Fruit fly (Drosophila melanogaster): Measurements from ENCODE around the gene Sirt7.

The Sirt7 gene

dm6 chr3R:29088938-29089661 is 33.4 kb downstream of the Sirt7 start (continued):
- TF ChIP-seq Hr39 (optimal IDR thresholded peaks at IDR 0.05) (no peak), Mad (GFP tag; optimal IDR thresholded peaks at IDR 0.05) (peak; percentile 47), CG34376 (GFP tag; optimal IDR thresholded peaks at IDR 0.05) (no peak), croc (GFP tag; conservative IDR thresholded peaks at IDR 0.05) (peak; percentile 44; the same call in 2 of the 3 replicates), tll (GFP tag; optimal IDR thresholded peaks at IDR 0.05) (no peak), CG4617 (GFP tag; optimal IDR thresholded peaks at IDR 0.05; ENCODE audit: borderline replicate concordance) (no peak), sim (GFP tag; IDR thresholded peaks at IDR 0.05) (peak; percentile 53; the same call in 1 of the 2 replicates), Sin3A (optimal IDR thresholded peaks at IDR 0.05) (no peak), CG1233 (GFP tag; optimal IDR thresholded peaks at IDR 0.05) (peak; percentile 57), cato (GFP tag; optimal IDR thresholded peaks at IDR 0.05; ENCODE audit: borderline replicate concordance) (peak; percentile 35), shn (GFP tag; optimal IDR thresholded peaks at IDR 0.05) (peak; percentile 52), ewg (GFP tag; optimal IDR thresholded peaks at IDR 0.05) (peak; percentile 76), cad (GFP tag; optimal IDR thresholded peaks at IDR 0.05) (no peak), Trl (optimal IDR thresholded peaks at IDR 0.05) (peak in 1 of 2 experiments; percentile 1), Trl (GFP tag; optimal IDR thresholded peaks at IDR 0.05) (peak; percentile 34), Nf-YC (tag; optimal IDR thresholded peaks at IDR 0.05) (peak; percentile 20), ara (GFP tag; IDR thresholded peaks at IDR 0.05) (peak; percentile 52; the same call in 1 of the 2 replicates), ttk (GFP tag; IDR thresholded peaks at IDR 0.05) (0 out of 2 replicates have a peak, but pooled peaks have one; percentile 20), Dip2 (GFP tag; IDR thresholded peaks at IDR 0.05) (no peak), CG12219 (GFP tag; optimal IDR thresholded peaks at IDR 0.05) (peak; percentile 64), Dip3 (GFP tag; optimal IDR thresholded peaks at IDR 0.05) (peak; percentile 31), Dad (GFP tag; optimal IDR thresholded peaks at IDR 0.05) (peak; percentile 41), Dref (GFP tag; IDR thresholded peaks at IDR 0.05) (no peak), sd (tag; optimal IDR thresholded peaks at IDR 0.05) (peak; percentile 58), CG17912 (GFP tag; optimal IDR thresholded peaks at IDR 0.05) (no peak), D19B (GFP tag; optimal IDR thresholded peaks at IDR 0.05) (peak; percentile 13), onecut (GFP tag; IDR thresholded peaks at IDR 0.05) (peak; percentile 35), TFAM (GFP tag; optimal IDR thresholded peaks at IDR 0.05) (no peak), NC2β (GFP tag; optimal IDR thresholded peaks at IDR 0.05) (peak; percentile 33), Elba2 (GFP tag; optimal IDR thresholded peaks at IDR 0.05) (no peak), HLH54F (GFP tag; optimal IDR thresholded peaks at IDR 0.05) (peak; percentile 62), nom (GFP tag; optimal IDR thresholded peaks at IDR 0.05) (no peak), CG10321 (GFP tag; IDR thresholded peaks at IDR 0.05) (no peak), grau (tag; optimal IDR thresholded peaks at IDR 0.05) (peak; percentile 75), CG4328 (GFP tag; optimal IDR thresholded peaks at IDR 0.05) (peak; percentile 11), fu2 (GFP tag; optimal IDR thresholded peaks at IDR 0.05) (no peak), eyg (GFP tag; optimal IDR thresholded peaks at IDR 0.05) (no peak), CG10979 (tag; optimal IDR thresholded peaks at IDR 0.05) (peak; percentile 80), gro (GFP tag; optimal IDR thresholded peaks at IDR 0.05) (peak; percentile 12), luna (GFP tag; optimal IDR thresholded peaks at IDR 0.05) (no peak), CG4282 (GFP tag; optimal IDR thresholded peaks at IDR 0.05) (no peak), dmrt99B (tag; optimal IDR thresholded peaks at IDR 0.05) (peak; percentile 88), dan (GFP tag; IDR thresholded peaks at IDR 0.05) (no peak), CG18619 (GFP tag; optimal IDR thresholded peaks at IDR 0.05) (peak; percentile 70), insv (GFP tag; optimal IDR thresholded peaks at IDR 0.05) (no peak), CG15601 (tag; optimal IDR thresholded peaks at IDR 0.05) (peak; percentile 45), oc (tag; optimal IDR thresholded peaks at IDR 0.05) (peak; percentile 28), CrebB (tag; optimal IDR thresholded peaks at IDR 0.05) (peak; percentile 6), CG4707 (GFP tag; optimal IDR thresholded peaks at IDR 0.05) (peak; percentile 37), sens-2 (GFP tag; IDR thresholded peaks at IDR 0.05) (no peak), tna (GFP tag; IDR thresholded peaks at IDR 0.05; ENCODE audit: partially characterized antibody) (no peak)

All from whole organism, embryonic.